Worm (Caenorhabditis elegans): ENCODE results near the gene grd-10.

- TF ChIP-seq ZK546.5 (tag; optimal IDR thresholded peaks at IDR 0.05) (no peak), daf-16 (GFP tag; optimal IDR thresholded peaks at IDR 0.05) (no peak), daf-16 (tag; optimal IDR thresholded peaks at IDR 0.05) (no peak), lsy-2 (tag; optimal IDR thresholded peaks at IDR 0.05) (no peak), lin-13 (GFP tag; optimal IDR thresholded peaks at IDR 0.05) (no peak), dmd-6 (GFP tag; IDR thresholded peaks at IDR 0.05) (no peak), nhr-76 (tag; optimal IDR thresholded peaks at IDR 0.05) (no peak), nhr-10 (tag; optimal IDR thresholded peaks at IDR 0.05) (no peak), lir-3 (tag; optimal IDR thresholded peaks at IDR 0.05) (no peak), aly-2 (tag; optimal IDR thresholded peaks at IDR 0.05) (no peak), unc-62 (GFP tag; optimal IDR thresholded peaks at IDR 0.05 in 1 of 2) (no peak), unc-62 (tag; optimal IDR thresholded peaks at IDR 0.05) (no peak), unc-39 (tag; optimal IDR thresholded peaks at IDR 0.05) (no peak), pha-4 (GFP tag; IDR thresholded peaks at IDR 0.05) (no peak), pha-4 (tag; optimal IDR thresholded peaks at IDR 0.05) (no peak), fkh-10 (GFP tag; optimal IDR thresholded peaks at IDR 0.05) (no peak), ctbp-1 (GFP tag; IDR thresholded peaks at IDR 0.05) (no peak)
Observed at ce11 chrIV:3422516-3422915, 18.3 kb upstream of the grd-10 start, which contains the start of gene C04C3.6.
